Worm (Caenorhabditis elegans) whole organism, late embryonic: ENCODE measurements around the gene F14B8.5.

ENCODE experiments used
- Y22D7AL.16 ChIP-seq: sonication (generic microtip); optimal IDR thresholded peaks from 2 replicates; lab custom pipeline; 2016; ENCODE audit warnings: missing genetic modification characterization, missing compliant biosample characterization
- ama-1 ChIP-seq: fragments of 150-350 bp; optimal IDR thresholded peaks from 2 replicates; lab custom pipeline; 2014
- ceh-22 ChIP-seq: sonication (generic microtip); optimal IDR thresholded peaks from 2 replicates; lab custom pipeline; 2017; ENCODE audit warnings: missing biosample characterization, missing genetic modification characterization
- fax-1 ChIP-seq: sonication (generic microtip); optimal IDR thresholded peaks from 2 replicates; lab custom pipeline; 2016; ENCODE audit warnings: missing genotype, missing genetic modification characterization, missing compliant biosample characterization
- fkh-10 ChIP-seq: fragments of 150-350 bp; optimal IDR thresholded peaks from 2 replicates; lab custom pipeline; 2014; ENCODE audit warnings: missing biosample characterization, missing genetic modification reagents, missing genetic modification characterization
- gmeb-2 ChIP-seq: sonication (generic microtip); optimal IDR thresholded peaks from 2 replicates; lab custom pipeline; 2016; ENCODE audit warnings: missing genetic modification characterization, inconsistent platforms, missing compliant biosample characterization
- hlh-6 ChIP-seq: sonication (generic microtip); optimal IDR thresholded peaks from 2 replicates; lab custom pipeline; 2016; ENCODE audit warnings: missing genotype, missing genetic modification characterization, missing compliant biosample characterization
- lin-11 ChIP-seq: fragments of 200-800 bp; sonication (Bioruptor generic); optimal IDR thresholded peaks from 2 replicates; lab custom pipeline; 2018; ENCODE audit warnings: mild to moderate bottlenecking, missing genetic modification characterization, missing compliant biosample characterization
- mec-3 ChIP-seq: sonication (generic microtip); optimal IDR thresholded peaks from 2 replicates; lab custom pipeline; 2016; ENCODE audit warnings: borderline replicate concordance, missing genetic modification characterization, missing compliant biosample characterization
- nfya-1 ChIP-seq: sonication (generic microtip); optimal IDR thresholded peaks from 2 replicates; lab custom pipeline; 2017; ENCODE audit warnings: missing genetic modification characterization, mild to moderate bottlenecking, missing compliant biosample characterization, antibody characterized with exemption, moderate library complexity
- pag-3 ChIP-seq: sonication (generic microtip); optimal IDR thresholded peaks from 2 replicates; lab custom pipeline; 2016; ENCODE audit warnings: missing compliant biosample characterization, missing genetic modification characterization, borderline replicate concordance
- pqm-1 ChIP-seq: sonication (generic microtip); optimal IDR thresholded peaks from 2 replicates; lab custom pipeline; 2016; ENCODE audit warnings: missing genetic modification characterization, missing compliant biosample characterization
- sox-4 ChIP-seq: sonication (generic microtip); optimal IDR thresholded peaks from 2 replicates; lab custom pipeline; 2017; ENCODE audit warnings: mild to moderate bottlenecking, missing genetic modification characterization, inconsistent platforms, missing compliant biosample characterization
- tbx-2 ChIP-seq: sonication (generic microtip); optimal IDR thresholded peaks from 2 replicates; lab custom pipeline; 2016; ENCODE audit warnings: missing genetic modification characterization, missing compliant biosample characterization

- TF ChIP-seq ama-1 (lab: Kevin White, UChicago): no peak
- no peak for TF ChIP-seq fax-1 (tag; lab: Kevin White, UChicago)
- TF ChIP-seq hlh-6 (tag; lab: Kevin White, UChicago): no peak
- no peak for TF ChIP-seq pqm-1 (tag; lab: Kevin White, UChicago)
- TF ChIP-seq lin-11 (tag; lab: Kevin White, UChicago): no peak
- no peak for TF ChIP-seq nfya-1
- no peak for TF ChIP-seq tbx-2 (tag; lab: Kevin White, UChicago)
- TF ChIP-seq Y22D7AL.16 (tag; lab: Kevin White, UChicago): no peak
- TF ChIP-seq pag-3 (tag; lab: Kevin White, UChicago): no peak
- no peak for TF ChIP-seq ceh-22 (tag; lab: Kevin White, UChicago)
- TF ChIP-seq gmeb-2: no peak
- no peak for TF ChIP-seq sox-4
- no peak for TF ChIP-seq mec-3
- no peak for TF ChIP-seq fkh-10 (GFP tag; lab: Kevin White, UChicago)
Measured at ce11 chrX:6962347-6962746, 33.8 kb upstream of the F14B8.5 start.
